Fruit fly (Drosophila melanogaster): ENCODE results near the gene CG6867.

DNA sequence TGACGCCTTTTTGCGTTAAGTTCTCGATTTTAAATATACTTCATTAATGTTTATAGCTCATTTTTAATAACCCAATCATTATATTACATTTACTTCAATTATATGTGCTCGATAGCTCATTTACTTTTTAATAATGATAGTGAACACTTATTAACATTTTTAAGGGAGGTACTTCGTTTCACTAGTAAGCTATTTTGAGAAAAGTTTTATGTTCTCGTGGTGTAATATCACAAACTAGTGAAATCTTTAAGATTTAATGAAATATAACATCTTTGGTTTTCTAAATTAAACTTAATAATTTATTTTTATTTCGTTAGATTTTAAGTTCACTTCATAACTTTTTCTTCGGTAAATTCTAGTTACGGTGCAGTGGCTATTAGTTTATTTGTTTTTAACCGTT is 16.2 kb upstream of the CG6867 start, which contains the start of gene CG12672:
- TF ChIP-seq usp (GFP tag; optimal IDR thresholded peaks at IDR 0.05) (no peak), EcR (GFP tag; optimal IDR thresholded peaks at IDR 0.05) (no peak), CG8478 (optimal IDR thresholded peaks at IDR 0.05) (no peak)
